Comparison of ENCODE assay signal across 1 fruit fly cellular context in the genomic region with DNA sequence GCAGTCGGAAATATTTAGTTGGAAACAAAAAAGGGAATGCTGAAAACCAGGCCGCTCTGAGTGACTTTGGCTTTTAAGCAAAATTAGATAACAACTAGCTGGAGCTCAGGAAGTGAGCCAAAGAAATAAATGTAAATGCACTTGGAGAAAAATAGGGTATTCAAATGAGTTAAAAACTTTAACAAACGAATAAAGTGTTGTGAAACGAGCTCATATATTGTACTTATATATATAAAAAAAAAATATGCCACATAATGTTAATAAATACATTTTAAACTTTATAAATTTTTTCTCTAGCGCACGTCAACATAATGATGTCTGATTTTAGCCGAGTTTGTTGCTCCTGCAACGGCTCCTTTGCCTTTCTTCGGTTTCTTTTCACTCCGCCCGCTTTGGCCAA.
A peak's percentile ranks its signal among the peaks of the same experiment; 100 is the strongest.
TF ChIP-seq lines count a peak whose summit lies in the region.

No protein-coding gene starts in this region.

TF ChIP-seq in whole organism, prepupa, 60 proteins besides CTCF, POLR2A, EP300 and RAD21 (continued from another document):
- no peak for TF ChIP-seq vri (GFP tag; optimal IDR thresholded peaks at IDR 0.05; lab: Kevin White, UChicago)
- TF ChIP-seq CG6276 (GFP tag; optimal IDR thresholded peaks at IDR 0.05; lab: Kevin White, UChicago): peak; percentile 3
- TF ChIP-seq CG11762 (GFP tag; optimal IDR thresholded peaks at IDR 0.05; lab: Kevin White, UChicago; ENCODE audit: insufficient read depth): no peak
- no peak for TF ChIP-seq dsx (GFP tag; optimal IDR thresholded peaks at IDR 0.05; lab: Kevin White, UChicago; ENCODE audit: poor library complexity, severe bottlenecking)
- peak; percentile 22 for TF ChIP-seq Hr39 (GFP tag; optimal IDR thresholded peaks at IDR 0.05; lab: Kevin White, UChicago)
- TF ChIP-seq CG7368 (GFP tag; optimal IDR thresholded peaks at IDR 0.05; lab: Kevin White, UChicago): no peak
- no peak for TF ChIP-seq eg (GFP tag; IDR thresholded peaks at IDR 0.05; lab: Robert Waterston, UW)
- TF ChIP-seq CG1621 (tag; optimal IDR thresholded peaks at IDR 0.05; lab: Kevin White, UChicago): no peak
- TF ChIP-seq Blimp-1 (GFP tag; optimal IDR thresholded peaks at IDR 0.05; lab: Kevin White, UChicago): no peak
- TF ChIP-seq Lpt (GFP tag; optimal IDR thresholded peaks at IDR 0.05; lab: Kevin White, UChicago): no peak
- TF ChIP-seq CG4318 (GFP tag; optimal IDR thresholded peaks at IDR 0.05; lab: Kevin White, UChicago): no peak
- no peak for TF ChIP-seq CG16779 (tag; optimal IDR thresholded peaks at IDR 0.05; lab: Kevin White, UChicago)
- TF ChIP-seq OdsH (GFP tag; optimal IDR thresholded peaks at IDR 0.05; lab: Kevin White, UChicago): peak; percentile 47
- TF ChIP-seq fd85E (GFP tag; optimal IDR thresholded peaks at IDR 0.05; lab: Kevin White, UChicago): no peak
- no peak for TF ChIP-seq CG6808 (GFP tag; optimal IDR thresholded peaks at IDR 0.05; lab: Kevin White, UChicago)
- TF ChIP-seq Eip93F (GFP tag; optimal IDR thresholded peaks at IDR 0.05; lab: Kevin White, UChicago): no peak
- TF ChIP-seq CG32006 (GFP tag; optimal IDR thresholded peaks at IDR 0.05; lab: Kevin White, UChicago): peak; percentile 35
- no peak for TF ChIP-seq cyc (GFP tag; optimal IDR thresholded peaks at IDR 0.05; lab: Kevin White, UChicago)
- TF ChIP-seq fkh (GFP tag; optimal IDR thresholded peaks at IDR 0.05; lab: Kevin White, UChicago): no peak
- peak in 1 of 2 experiments; percentile 4 for TF ChIP-seq salr (GFP tag; optimal IDR thresholded peaks at IDR 0.05; lab: Kevin White, UChicago)
- peak; percentile 42 for TF ChIP-seq CG34406 (GFP tag; optimal IDR thresholded peaks at IDR 0.05; lab: Kevin White, UChicago)
- peak; percentile 34 for TF ChIP-seq Met (GFP tag; optimal IDR thresholded peaks at IDR 0.05; lab: Kevin White, UChicago)
